Fruit fly (Drosophila melanogaster): ENCODE measurements around the gene per.

The per gene

dm6 chrX:2704134-2704773, 18.9 kb downstream of the per start, which contains the start of gene eIF2Bbeta (continued):
- no peak for TF ChIP-seq dan (GFP tag; IDR thresholded peaks at IDR 0.05)
- no peak for TF ChIP-seq NFAT (GFP tag; IDR thresholded peaks at IDR 0.05)
- no peak for TF ChIP-seq pita (GFP tag; optimal IDR thresholded peaks at IDR 0.05)
- TF ChIP-seq Dref (GFP tag; IDR thresholded peaks at IDR 0.05): peak; percentile 62
- no peak for TF ChIP-seq CG4328 (GFP tag; optimal IDR thresholded peaks at IDR 0.05)
- TF ChIP-seq CG3163 (GFP tag; optimal IDR thresholded peaks at IDR 0.05): no peak

dm6 chrX:2707377-2708090, 22.2 kb downstream of the per start, which contains the start of gene CG2680:
CG2680 (minus strand) TSS chrX:2707427.
- TF ChIP-seq zfh1 (GFP tag; IDR thresholded peaks at IDR 0.05) (no peak), CG4707 (GFP tag; optimal IDR thresholded peaks at IDR 0.05) (no peak), vvl (GFP tag; IDR thresholded peaks at IDR 0.05) (no peak), CG10543 (GFP tag; optimal IDR thresholded peaks at IDR 0.05) (no peak), CG11093 (GFP tag; IDR thresholded peaks at IDR 0.05) (no peak), phol (tag; optimal IDR thresholded peaks at IDR 0.05) (no peak), crol (GFP tag; IDR thresholded peaks at IDR 0.05) (0 out of 2 replicates have a peak, but pooled peaks have one; percentile 34), stwl (tag; optimal IDR thresholded peaks at IDR 0.05) (peak; percentile 3), CG6854 (GFP tag; optimal IDR thresholded peaks at IDR 0.05) (no peak), dmrt99B (tag; optimal IDR thresholded peaks at IDR 0.05) (no peak), Poxn (GFP tag; IDR thresholded peaks at IDR 0.05) (no peak), CG11723 (GFP tag; optimal IDR thresholded peaks at IDR 0.05) (no peak), Dip3 (GFP tag; optimal IDR thresholded peaks at IDR 0.05) (no peak), CG16813 (GFP tag; IDR thresholded peaks at IDR 0.05; ENCODE audit: partially characterized antibody) (no peak), Ets97D (GFP tag; optimal IDR thresholded peaks at IDR 0.05) (peak; percentile 41), CG15514 (GFP tag; optimal IDR thresholded peaks at IDR 0.05) (peak; percentile 98), CG13424 (tag; optimal IDR thresholded peaks at IDR 0.05) (no peak), CG8478 (optimal IDR thresholded peaks at IDR 0.05) (no peak), MESR4 (GFP tag; optimal IDR thresholded peaks at IDR 0.05) (no peak), gcm2 (GFP tag; optimal IDR thresholded peaks at IDR 0.05) (no peak), CG6765 (GFP tag; optimal IDR thresholded peaks at IDR 0.05) (no peak), CG15601 (tag; optimal IDR thresholded peaks at IDR 0.05) (peak; percentile 55), ERR (GFP tag; optimal IDR thresholded peaks at IDR 0.05) (peak; percentile 39), Jarid2 (GFP tag; optimal IDR thresholded peaks at IDR 0.05) (no peak), Camta (GFP tag; optimal IDR thresholded peaks at IDR 0.05) (no peak), CG32532 (GFP tag; IDR thresholded peaks at IDR 0.05) (no peak), Bteb2 (GFP tag; optimal IDR thresholded peaks at IDR 0.05) (no peak), CG12299 (tag; optimal IDR thresholded peaks at IDR 0.05) (no peak), Med (GFP tag) (peak; percentile 64), CG31441 (GFP tag; IDR thresholded peaks at IDR 0.05) (0 out of 2 replicates have a peak, but pooled peaks have one; percentile 4), CG7745 (tag; optimal IDR thresholded peaks at IDR 0.05) (no peak), CG17186 (GFP tag; optimal IDR thresholded peaks at IDR 0.05) (no peak), ham (GFP tag; IDR thresholded peaks at IDR 0.05) (no peak), Deaf1 (tag; optimal IDR thresholded peaks at IDR 0.05) (peak; percentile 33)

All from whole organism, embryonic.